Fruit fly (Drosophila melanogaster): ENCODE results near the gene vih.

The vih gene

dm6 chr3L:12495312-12495725 lies 8.8 kb upstream of the vih start (continued):
- TF ChIP-seq dsx (GFP tag; optimal IDR thresholded peaks at IDR 0.05; ENCODE audit: poor library complexity, severe bottlenecking) (peak; percentile 80), fd85E (GFP tag; optimal IDR thresholded peaks at IDR 0.05) (peak; percentile 33), pdm3 (GFP tag; optimal IDR thresholded peaks at IDR 0.05) (peak; percentile 83), CG32006 (GFP tag; optimal IDR thresholded peaks at IDR 0.05) (peak; percentile 95), Met (GFP tag; optimal IDR thresholded peaks at IDR 0.05) (peak; percentile 93), CG15336 (GFP tag; IDR thresholded peaks at IDR 0.05) (peak; percentile 87), CG34406 (GFP tag; optimal IDR thresholded peaks at IDR 0.05) (peak; percentile 84), CG11294 (GFP tag; IDR thresholded peaks at IDR 0.05) (peak; percentile 59), CG6808 (GFP tag; optimal IDR thresholded peaks at IDR 0.05) (peak; percentile 92), Eip75B (GFP tag; optimal IDR thresholded peaks at IDR 0.05) (peak; percentile 88), CG16779 (tag; optimal IDR thresholded peaks at IDR 0.05) (peak; percentile 72), net (GFP tag; optimal IDR thresholded peaks at IDR 0.05) (peak; percentile 89), CG11762 (GFP tag; optimal IDR thresholded peaks at IDR 0.05; ENCODE audit: insufficient read depth) (peak; percentile 83), Sox102F (GFP tag; optimal IDR thresholded peaks at IDR 0.05) (peak; percentile 91), achi (GFP tag; optimal IDR thresholded peaks at IDR 0.05) (peak; percentile 88), acj6 (GFP tag; optimal IDR thresholded peaks at IDR 0.05) (peak; percentile 90), CG11902 (GFP tag; optimal IDR thresholded peaks at IDR 0.05) (peak; percentile 78), svp (GFP tag) (peak; percentile 97), Hr38 (GFP tag; optimal IDR thresholded peaks at IDR 0.05) (no peak)

dm6 chr3L:12496428-12497344 lies 7.4 kb upstream of the vih start, which contains the start of gene CG10657:
Gene CG10657, minus strand, starts transcription at chr3L:12497216.
- TF ChIP-seq CG11762 (GFP tag; optimal IDR thresholded peaks at IDR 0.05; ENCODE audit: insufficient read depth) (peak; percentile 3), CG1621 (tag; optimal IDR thresholded peaks at IDR 0.05) (peak; percentile 28), CG32006 (GFP tag; optimal IDR thresholded peaks at IDR 0.05) (peak; percentile 70), fd85E (GFP tag; optimal IDR thresholded peaks at IDR 0.05) (no peak), CG8119 (GFP tag; IDR thresholded peaks at IDR 0.05) (peak; percentile 77), CG15336 (GFP tag; IDR thresholded peaks at IDR 0.05) (peak; percentile 58; the same call in 1 of the 2 replicates), salr (GFP tag; optimal IDR thresholded peaks at IDR 0.05) (peak in 1 of 2 experiments; percentile 29), Hr38 (GFP tag; optimal IDR thresholded peaks at IDR 0.05) (no peak), Met (GFP tag; optimal IDR thresholded peaks at IDR 0.05) (no peak), eg (GFP tag; IDR thresholded peaks at IDR 0.05) (peak; percentile 69; the same call in 2 of the 3 replicates), CG6808 (GFP tag; optimal IDR thresholded peaks at IDR 0.05) (no peak), vri (GFP tag; optimal IDR thresholded peaks at IDR 0.05) (peak; percentile 66), dac (GFP tag; optimal IDR thresholded peaks at IDR 0.05) (no peak), Blimp-1 (GFP tag; optimal IDR thresholded peaks at IDR 0.05) (peak; percentile 97), CG8632 (GFP tag; optimal IDR thresholded peaks at IDR 0.05) (peak; percentile 4), Hr4 (GFP tag; optimal IDR thresholded peaks at IDR 0.05) (peak; percentile 22), OdsH (GFP tag; optimal IDR thresholded peaks at IDR 0.05) (peak; percentile 30), CG6854 (GFP tag; optimal IDR thresholded peaks at IDR 0.05) (no peak), CG6276 (GFP tag; optimal IDR thresholded peaks at IDR 0.05) (peak; percentile 59), Eip78C (GFP tag) (peak; percentile 43), Eip75B (GFP tag; optimal IDR thresholded peaks at IDR 0.05) (no peak), CG11294 (GFP tag; IDR thresholded peaks at IDR 0.05) (no peak), svp (GFP tag) (no peak), CG3919 (GFP tag; optimal IDR thresholded peaks at IDR 0.05) (no peak), CG31627 (GFP tag; optimal IDR thresholded peaks at IDR 0.05) (no peak), CG11902 (GFP tag; optimal IDR thresholded peaks at IDR 0.05) (no peak)

- TF ChIP-seq esn (GFP tag; optimal IDR thresholded peaks at IDR 0.05) (peak; percentile 74), CG16779 (tag; optimal IDR thresholded peaks at IDR 0.05) (no peak), fkh (GFP tag; optimal IDR thresholded peaks at IDR 0.05) (peak; percentile 65), Hr4 (GFP tag; optimal IDR thresholded peaks at IDR 0.05) (peak; percentile 56), CG4318 (GFP tag; optimal IDR thresholded peaks at IDR 0.05) (no peak), CG6854 (GFP tag; optimal IDR thresholded peaks at IDR 0.05) (peak; percentile 33), CG6163 (GFP tag; IDR thresholded peaks at IDR 0.05) (no peak), CG11762 (GFP tag; optimal IDR thresholded peaks at IDR 0.05; ENCODE audit: insufficient read depth) (no peak), CG34406 (GFP tag; optimal IDR thresholded peaks at IDR 0.05) (peak; percentile 34), CG8119 (GFP tag; IDR thresholded peaks at IDR 0.05) (no peak), CG9139 (GFP tag; optimal IDR thresholded peaks at IDR 0.05) (no peak), dac (GFP tag; optimal IDR thresholded peaks at IDR 0.05) (no peak), fd85E (GFP tag; optimal IDR thresholded peaks at IDR 0.05) (no peak), CG3032 (tag; optimal IDR thresholded peaks at IDR 0.05) (peak; percentile 35), Sox14 (GFP tag; optimal IDR thresholded peaks at IDR 0.05) (peak; percentile 81), Eip93F (GFP tag; optimal IDR thresholded peaks at IDR 0.05) (peak; percentile 36), Lpt (GFP tag; optimal IDR thresholded peaks at IDR 0.05) (no peak), Eip75B (GFP tag; optimal IDR thresholded peaks at IDR 0.05) (peak; percentile 68), OdsH (GFP tag; optimal IDR thresholded peaks at IDR 0.05) (peak; percentile 23), Eip78C (GFP tag) (peak; percentile 88), CG6792 (GFP tag; optimal IDR thresholded peaks at IDR 0.05) (peak; percentile 1)
These were observed 2.8 kb upstream of the vih start, which contains the start of the genes CG10638 and CG10681 for dm6 chr3L:12501249-12501648. Gene CG10638, minus strand, starts transcription at chr3L:12501311. Gene CG10681, plus strand, starts transcription at chr3L:12501513.

Measured in whole organism, prepupa.